Worm (Caenorhabditis elegans): ENCODE data around the gene spas-1.
A peak's percentile ranks its signal among the peaks of the same experiment; 100 is the strongest.

The spas-1 gene

ce11 chrV:9160224-9160886 is 15.2 kb upstream of the spas-1 start, which contains the start of gene col-144 (continued):
- TF ChIP-seq lin-15B (tag; optimal IDR thresholded peaks at IDR 0.05) (no peak), spr-1 (tag; optimal IDR thresholded peaks at IDR 0.05) (no peak), Y5F2A.4 (GFP tag; optimal IDR thresholded peaks at IDR 0.05) (no peak), ceh-32 (tag; optimal IDR thresholded peaks at IDR 0.05; ENCODE audit: poor library complexity) (no peak), skn-1 (tag; optimal IDR thresholded peaks at IDR 0.05) (no peak), jun-1 (tag; optimal IDR thresholded peaks at IDR 0.05) (no peak), snpc-4 (tag; optimal IDR thresholded peaks at IDR 0.05) (no peak), ceh-44 (GFP tag; IDR thresholded peaks at IDR 0.05) (no peak), spr-3 (GFP tag; optimal IDR thresholded peaks at IDR 0.05) (no peak)

- TF ChIP-seq T26A8.4 (GFP tag; IDR thresholded peaks at IDR 0.05), result 0 out of 2 replicates have a peak, but pooled peaks have one; percentile 43
- TF ChIP-seq set-16 (GFP tag; IDR thresholded peaks at IDR 0.05), result peak; percentile 96
- TF ChIP-seq mdl-1 (tag; optimal IDR thresholded peaks at IDR 0.05), result no peak
- no peak for TF ChIP-seq nhr-237 (tag; optimal IDR thresholded peaks at IDR 0.05)
- TF ChIP-seq egl-43 (GFP tag; IDR thresholded peaks at IDR 0.05), result 0 out of 2 replicates have a peak, but pooled peaks have one; percentile 32
Observed at ce11 chrV:9162118-9162729, 13.4 kb upstream of the spas-1 start.

- TF ChIP-seq D1046.2 (GFP tag; IDR thresholded peaks at IDR 0.05) (no peak), Y75B8A.6 (GFP tag; IDR thresholded peaks at IDR 0.05) (no peak), mxl-2 (GFP tag; conservative IDR thresholded peaks at IDR 0.05) (no peak), nhr-237 (tag; optimal IDR thresholded peaks at IDR 0.05) (no peak), attf-4 (tag; optimal IDR thresholded peaks at IDR 0.05) (no peak), zfp-2 (tag; optimal IDR thresholded peaks at IDR 0.05) (no peak), ztf-7 (tag; optimal IDR thresholded peaks at IDR 0.05) (no peak), snpc-4 (tag; optimal IDR thresholded peaks at IDR 0.05) (no peak), rbr-2 (tag; optimal IDR thresholded peaks at IDR 0.05) (no peak), fos-1 (tag; optimal IDR thresholded peaks at IDR 0.05) (no peak), hif-1 (tag; optimal IDR thresholded peaks at IDR 0.05) (no peak), F26F4.8 (GFP tag; conservative IDR thresholded peaks at IDR 0.05) (no peak), daf-16 (GFP tag; optimal IDR thresholded peaks at IDR 0.05) (no peak), daf-16 (tag; optimal IDR thresholded peaks at IDR 0.05) (no peak), F44E2.7 (GFP tag; IDR thresholded peaks at IDR 0.05) (no peak), zag-1 (tag; optimal IDR thresholded peaks at IDR 0.05) (no peak)
Observed at ce11 chrV:9162955-9163468, 12.6 kb upstream of the spas-1 start, which contains the start of gene col-145. col-145 (minus strand) TSS chrV:9163005.

- TF ChIP-seq daf-12 (tag; optimal IDR thresholded peaks at IDR 0.05) (no peak), T26A8.4 (GFP tag; IDR thresholded peaks at IDR 0.05) (0 out of 2 replicates have a peak, but pooled peaks have one; percentile 52), unc-62 (GFP tag; optimal IDR thresholded peaks at IDR 0.05 in 1 of 2) (peak in 1 of 2 experiments; percentile 24), unc-62 (tag; optimal IDR thresholded peaks at IDR 0.05) (no peak), mep-1 (tag; optimal IDR thresholded peaks at IDR 0.05) (peak; percentile 39), ceh-62 (tag; optimal IDR thresholded peaks at IDR 0.05) (no peak), mes-2 (tag; optimal IDR thresholded peaks at IDR 0.05; ENCODE audit: poor library complexity, severe bottlenecking) (peak; percentile 35), zfp-3 (GFP tag; conservative IDR thresholded peaks at IDR 0.05) (no peak), ama-1 (optimal IDR thresholded peaks at IDR 0.05) (peak; percentile 98)
Observed at ce11 chrV:9163897-9164296, 11.7 kb upstream of the spas-1 start.

Measured in whole organism, L4 larva.